Worm (Caenorhabditis elegans): ENCODE data around the gene B0280.9.

DNA sequence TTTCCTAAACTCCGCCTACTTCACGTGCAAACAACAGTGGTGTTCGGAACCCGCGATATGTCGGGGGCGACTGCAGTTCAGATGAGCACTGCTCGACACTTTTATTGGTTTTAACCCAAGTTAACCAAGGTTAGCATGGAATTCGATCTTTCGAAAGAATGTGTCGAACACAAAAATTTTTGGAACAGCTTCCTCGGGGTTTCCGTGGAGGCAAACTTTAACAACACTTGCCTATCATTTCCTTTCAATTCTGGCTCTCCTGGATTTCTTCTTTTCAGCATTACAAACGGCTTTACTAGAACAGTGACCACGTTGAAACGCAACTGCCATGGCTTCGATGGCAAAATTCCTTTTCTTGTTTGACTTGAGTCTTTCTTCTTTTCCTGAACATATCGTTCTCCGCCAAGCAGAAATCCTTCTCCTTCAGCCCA lies 18.6 kb upstream of the B0280.9 start:
- no peak for TF ChIP-seq nhr-76 (tag; optimal IDR thresholded peaks at IDR 0.05)
- no peak for TF ChIP-seq ztf-11 (tag; optimal IDR thresholded peaks at IDR 0.05)
- no peak for TF ChIP-seq nhr-237 (tag; optimal IDR thresholded peaks at IDR 0.05)
- TF ChIP-seq lin-32 (GFP tag; optimal IDR thresholded peaks at IDR 0.05), result no peak
- TF ChIP-seq elt-3 (tag; optimal IDR thresholded peaks at IDR 0.05), result no peak
- TF ChIP-seq pha-4 (tag; optimal IDR thresholded peaks at IDR 0.05), result no peak
- peak; percentile 19 for TF ChIP-seq hlh-1 (tag; optimal IDR thresholded peaks at IDR 0.05)
- TF ChIP-seq tbx-8 (GFP tag; optimal IDR thresholded peaks at IDR 0.05), result no peak
- no peak for TF ChIP-seq sptf-1 (tag; optimal IDR thresholded peaks at IDR 0.05)
- no peak for TF ChIP-seq mep-1 (tag; optimal IDR thresholded peaks at IDR 0.05)

Data from whole organism, mixed stage, embryonic.